Worm (Caenorhabditis elegans): ENCODE results near the gene fbxb-30.
A peak's percentile ranks its signal among the peaks of the same experiment; 100 is the strongest.
"Not testable (repeated sequence)": the region's sequence is repeated elsewhere in the genome, so short reads cannot be mapped to it uniquely, and the experiment has no call there.

The fbxb-30 gene

DNA sequence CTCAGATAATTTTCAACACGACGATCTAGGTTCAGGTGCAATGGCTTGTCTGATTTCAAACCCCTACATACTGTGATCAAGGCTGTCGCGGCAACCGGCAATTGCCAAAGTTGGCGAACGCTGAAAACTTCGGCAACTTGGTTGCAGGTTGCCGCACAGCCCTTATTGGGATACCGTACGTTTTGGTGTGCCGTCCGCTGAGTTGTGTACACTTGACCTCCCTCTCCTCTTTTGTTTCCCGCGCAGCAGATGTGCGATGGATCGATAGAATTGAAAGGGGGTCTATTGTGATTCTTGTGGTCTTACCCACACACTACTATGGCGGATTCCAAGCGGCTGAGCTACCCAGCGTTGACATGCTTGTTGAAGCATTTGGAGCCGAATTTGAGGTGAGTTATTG lies 41.0 kb downstream of the fbxb-30 start, which contains the start of the genes C32B5.18 and C32B5.7:
C32B5.18 (plus strand) TSS at position 301 of the 400 bp plus-strand sequence.
C32B5.7 (plus strand) TSS at position 311 of the 400 bp plus-strand sequence.
- TF ChIP-seq lin-13 (tag; optimal IDR thresholded peaks at IDR 0.05) = no peak
- peak; percentile 20 for TF ChIP-seq ceh-39 (tag; optimal IDR thresholded peaks at IDR 0.05)
- TF ChIP-seq pha-4 (tag; optimal IDR thresholded peaks at IDR 0.05) = no peak
- no peak for TF ChIP-seq blmp-1 (tag; optimal IDR thresholded peaks at IDR 0.05)
- peak; percentile 35 for TF ChIP-seq cnd-1 (tag; optimal IDR thresholded peaks at IDR 0.05)
- TF ChIP-seq ceh-83 (GFP tag; optimal IDR thresholded peaks at IDR 0.05) = no peak
- TF ChIP-seq nhr-2 (tag; optimal IDR thresholded peaks at IDR 0.05) = peak; percentile 13
- TF ChIP-seq hlh-1 (tag; optimal IDR thresholded peaks at IDR 0.05) = no peak
- TF ChIP-seq nhr-76 (tag; optimal IDR thresholded peaks at IDR 0.05) = no peak
- TF ChIP-seq flh-1 (GFP tag; optimal IDR thresholded peaks at IDR 0.05) = no peak
- no peak for TF ChIP-seq elt-1 (tag; optimal IDR thresholded peaks at IDR 0.05; ENCODE audit: borderline replicate concordance, insufficient read depth)
- TF ChIP-seq mep-1 (tag; optimal IDR thresholded peaks at IDR 0.05) = no peak

DNA sequence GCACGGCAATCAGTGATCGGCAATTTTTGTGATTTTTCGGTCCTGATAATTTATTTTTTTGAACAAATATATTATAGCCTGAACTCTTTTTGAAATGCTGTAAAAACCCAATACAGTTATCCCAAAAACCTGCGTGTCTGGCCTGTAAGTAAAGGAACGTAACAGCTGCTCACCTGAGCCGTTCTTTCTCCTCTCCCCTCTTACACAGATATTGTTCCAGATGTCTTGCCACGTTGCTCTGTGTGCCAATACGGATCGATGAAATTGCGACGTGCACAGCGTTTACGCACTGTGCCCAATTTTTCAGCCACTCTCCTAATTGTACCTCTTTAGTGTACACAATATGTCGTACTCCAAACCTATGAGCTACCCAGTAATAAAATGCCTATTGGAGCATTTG lies 42.6 kb downstream of the fbxb-30 start, which contains the start of gene sdz-4:
sdz-4 (plus strand) TSS at position 301 of the 400 bp plus-strand sequence.
- TF ChIP-seq hlh-1 (tag; optimal IDR thresholded peaks at IDR 0.05) (no peak), elt-1 (tag; optimal IDR thresholded peaks at IDR 0.05; ENCODE audit: borderline replicate concordance, insufficient read depth) (no peak), nhr-237 (tag; optimal IDR thresholded peaks at IDR 0.05) (no peak), unc-120 (tag; optimal IDR thresholded peaks at IDR 0.05; ENCODE audit: poor library complexity, severe bottlenecking) (no peak), unc-62 (GFP tag; optimal IDR thresholded peaks at IDR 0.05) (no peak), lin-32 (GFP tag; optimal IDR thresholded peaks at IDR 0.05) (no peak), zip-8 (tag; optimal IDR thresholded peaks at IDR 0.05) (no peak), ceh-43 (GFP tag; optimal IDR thresholded peaks at IDR 0.05) (no peak), unc-39 (tag; optimal IDR thresholded peaks at IDR 0.05) (no peak), snpc-4 (tag; optimal IDR thresholded peaks at IDR 0.05) (no peak), nhr-76 (tag; optimal IDR thresholded peaks at IDR 0.05) (no peak), sem-2 (GFP tag; optimal IDR thresholded peaks at IDR 0.05) (no peak), ham-2 (GFP tag; optimal IDR thresholded peaks at IDR 0.05) (no peak), lin-13 (tag; optimal IDR thresholded peaks at IDR 0.05) (no peak), nhr-12 (tag; optimal IDR thresholded peaks at IDR 0.05) (no peak)

- TF ChIP-seq elt-1 (tag; optimal IDR thresholded peaks at IDR 0.05; ENCODE audit: borderline replicate concordance, insufficient read depth); cnd-1 (tag; optimal IDR thresholded peaks at IDR 0.05); drap-1 (GFP tag; optimal IDR thresholded peaks at IDR 0.05): not testable (repeated sequence)
Observed at ce11 chrII:954626-955025, 46.6 kb downstream of the fbxb-30 start, which contains the start of gene fbxc-7. TSS of gene fbxc-7 (plus strand) at chrII:954926.

ce11 chrII:953052-953451 lies 48.2 kb downstream of the fbxb-30 start:
- TF ChIP-seq lsy-2 (tag; optimal IDR thresholded peaks at IDR 0.05) (no peak), pha-4 (tag; optimal IDR thresholded peaks at IDR 0.05) (no peak), ham-2 (GFP tag; optimal IDR thresholded peaks at IDR 0.05) (no peak), nhr-76 (tag; optimal IDR thresholded peaks at IDR 0.05) (no peak), blmp-1 (tag; optimal IDR thresholded peaks at IDR 0.05) (no peak), snpc-4 (tag; optimal IDR thresholded peaks at IDR 0.05) (no peak), mls-2 (tag; optimal IDR thresholded peaks at IDR 0.05) (no peak), zip-8 (tag; optimal IDR thresholded peaks at IDR 0.05) (no peak), hlh-1 (tag; optimal IDR thresholded peaks at IDR 0.05) (no peak), ceh-43 (GFP tag; optimal IDR thresholded peaks at IDR 0.05) (no peak), nhr-237 (tag; optimal IDR thresholded peaks at IDR 0.05) (no peak), M03D4.4 (tag; optimal IDR thresholded peaks at IDR 0.05) (no peak), lin-13 (tag; optimal IDR thresholded peaks at IDR 0.05) (no peak)

Data from whole organism, mixed stage, embryonic.